Worm (Caenorhabditis elegans): ENCODE results near the gene srd-70.
A peak's percentile ranks its signal among the peaks of the same experiment; 100 is the strongest.

The srd-70 gene

ce11 chrV:20476981-20477380 lies 23.1 kb downstream of the srd-70 start:
- TF ChIP-seq ama-1 (optimal IDR thresholded peaks at IDR 0.05) (no peak), nhr-85 (tag) (no peak), ets-5 (GFP tag; IDR thresholded peaks at IDR 0.05) (no peak), efl-1 (optimal IDR thresholded peaks at IDR 0.05) (peak; percentile 23 to 51), efl-1 (GFP tag; optimal IDR thresholded peaks at IDR 0.05 in 1 of 2) (peak; percentile 34 to 92), nhr-71 (tag; optimal IDR thresholded peaks at IDR 0.05) (no peak), xbp-1 (tag; optimal IDR thresholded peaks at IDR 0.05) (peak; percentile 23), lsy-2 (tag; optimal IDR thresholded peaks at IDR 0.05) (peak; percentile 42 to 51), nhr-237 (tag; optimal IDR thresholded peaks at IDR 0.05) (no peak), ceh-82 (tag; optimal IDR thresholded peaks at IDR 0.05) (peak; percentile 3 to 7 (median 5)), irx-1 (tag; optimal IDR thresholded peaks at IDR 0.05) (no peak), ces-1 (GFP tag; optimal IDR thresholded peaks at IDR 0.05) (no peak), C16A3.4 (tag; optimal IDR thresholded peaks at IDR 0.05) (no peak), lin-14 (GFP tag; optimal IDR thresholded peaks at IDR 0.05) (no peak), elt-3 (tag; optimal IDR thresholded peaks at IDR 0.05) (peak in 1 of 6 experiments; percentile 41), ztf-11 (tag; optimal IDR thresholded peaks at IDR 0.05) (no peak), isw-1 (GFP tag; IDR thresholded peaks at IDR 0.05) (peak; percentile 17), dsc-1 (tag; optimal IDR thresholded peaks at IDR 0.05) (no peak), sup-37 (GFP tag; optimal IDR thresholded peaks at IDR 0.05) (no peak), F16B12.6 (tag; optimal IDR thresholded peaks at IDR 0.05) (peak; percentile 84), swsn-7 (tag; optimal IDR thresholded peaks at IDR 0.05) (no peak), egl-27 (tag; optimal IDR thresholded peaks at IDR 0.05) (no peak), pag-3 (tag; optimal IDR thresholded peaks at IDR 0.05; ENCODE audit: borderline replicate concordance, insufficient read depth) (no peak), hpl-2 (GFP tag; optimal IDR thresholded peaks at IDR 0.05) (no peak), lin-15B (tag; optimal IDR thresholded peaks at IDR 0.05) (no peak), unc-30 (tag; optimal IDR thresholded peaks at IDR 0.05) (no peak), lir-3 (tag; optimal IDR thresholded peaks at IDR 0.05; ENCODE audit: poor library complexity) (no peak), unc-62 (GFP tag; optimal IDR thresholded peaks at IDR 0.05) (no peak), lin-35 (GFP tag; optimal IDR thresholded peaks at IDR 0.05) (peak; percentile 12 to 17), elt-2 (tag; optimal IDR thresholded peaks at IDR 0.05) (no peak), skn-1 (tag; optimal IDR thresholded peaks at IDR 0.05) (no peak), mdl-1 (tag; optimal IDR thresholded peaks at IDR 0.05) (no peak), mep-1 (tag; optimal IDR thresholded peaks at IDR 0.05) (no peak), nhr-90 (tag; optimal IDR thresholded peaks at IDR 0.05; ENCODE audit: poor library complexity) (no peak), ztf-4 (tag; optimal IDR thresholded peaks at IDR 0.05) (no peak), sox-4 (tag; optimal IDR thresholded peaks at IDR 0.05) (no peak), nhr-76 (tag; optimal IDR thresholded peaks at IDR 0.05) (no peak), snu-23 (GFP tag; optimal IDR thresholded peaks at IDR 0.05) (peak; percentile 38), unc-98 (GFP tag; IDR thresholded peaks at IDR 0.05) (no peak), nhr-20 (tag; optimal IDR thresholded peaks at IDR 0.05) (no peak), dpl-1 (GFP tag; optimal IDR thresholded peaks at IDR 0.05) (peak in 2 of 3 experiments; percentile 39 to 44), rnt-1 (tag; optimal IDR thresholded peaks at IDR 0.05) (peak; percentile 21), fkh-4 (tag; optimal IDR thresholded peaks at IDR 0.05; ENCODE audit: borderline replicate concordance) (no peak), ceh-8 (GFP tag; optimal IDR thresholded peaks at IDR 0.05) (no peak)
